Worm (Caenorhabditis elegans): Measurements from ENCODE around the gene bath-41.

DNA sequence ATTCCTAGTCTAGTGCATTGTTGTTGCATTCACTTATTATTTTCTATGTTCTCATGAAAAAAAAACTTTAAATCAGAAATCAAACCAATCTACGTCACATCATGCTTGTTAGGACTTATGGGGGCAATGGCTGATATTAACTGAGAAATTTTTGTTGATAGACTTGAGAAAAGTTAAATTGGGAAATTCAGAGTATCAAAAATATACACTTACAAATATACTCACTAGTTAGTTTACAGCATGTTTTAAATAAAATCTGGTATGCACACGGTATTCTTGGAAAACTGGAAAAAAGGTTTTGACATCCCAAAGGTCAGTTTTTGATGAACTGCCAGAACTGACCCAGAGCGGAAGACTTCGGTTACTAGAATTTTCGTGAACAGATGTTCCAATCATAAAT is 41.1 kb downstream of the bath-41 start:
- TF ChIP-seq mab-5 (tag; optimal IDR thresholded peaks at IDR 0.05), result no peak
- no peak for TF ChIP-seq ztf-1 (GFP tag; conservative IDR thresholded peaks at IDR 0.05)
- no peak for TF ChIP-seq alr-1 (tag; optimal IDR thresholded peaks at IDR 0.05)
- no peak for TF ChIP-seq skn-1 (tag; optimal IDR thresholded peaks at IDR 0.05)
- no peak for TF ChIP-seq elt-1 (tag; optimal IDR thresholded peaks at IDR 0.05)
- no peak for TF ChIP-seq snpc-4 (tag; optimal IDR thresholded peaks at IDR 0.05)
- no peak for TF ChIP-seq unc-62 (GFP tag; optimal IDR thresholded peaks at IDR 0.05)
- TF ChIP-seq sem-4 (tag; optimal IDR thresholded peaks at IDR 0.05), result no peak
- TF ChIP-seq ceh-82 (tag; optimal IDR thresholded peaks at IDR 0.05), result no peak
